Worm (Caenorhabditis elegans): ENCODE data around the gene toe-2.

Gene toe-2

DNA sequence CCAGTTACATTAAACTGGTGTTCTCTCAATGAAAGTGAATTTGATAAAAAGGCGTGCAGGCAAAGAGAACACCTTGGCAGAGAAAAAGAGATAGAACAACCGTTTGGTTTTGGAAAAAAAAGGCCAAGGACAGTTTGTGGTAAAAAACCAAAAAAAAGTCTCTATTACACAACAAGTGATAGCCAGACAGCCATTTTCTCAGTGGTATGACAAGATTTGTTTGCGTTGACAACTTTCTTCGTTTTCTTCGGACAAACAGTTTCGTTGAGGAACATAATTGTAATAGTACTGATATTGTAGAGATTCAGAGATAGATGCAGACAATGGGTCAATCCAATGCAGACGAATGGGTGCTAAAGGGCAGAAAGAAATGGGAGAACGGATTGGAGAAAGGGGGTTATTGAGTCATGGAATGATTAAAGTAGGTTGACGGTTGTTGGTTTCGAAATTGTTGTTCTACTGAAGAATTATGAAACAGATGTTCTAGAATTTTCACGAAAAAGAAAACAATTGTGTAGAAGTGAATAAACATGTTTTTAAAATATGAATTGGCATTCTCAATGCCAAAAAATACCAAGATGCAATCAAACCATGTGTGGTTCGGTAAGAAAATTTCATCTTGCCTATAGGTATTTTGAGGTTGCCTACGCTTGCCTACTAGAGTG lies 41.1 kb upstream of the toe-2 start:
- no peak for TF ChIP-seq tbx-2 (tag; optimal IDR thresholded peaks at IDR 0.05)
- no peak for TF ChIP-seq lin-35 (GFP tag; optimal IDR thresholded peaks at IDR 0.05)
- no peak for TF ChIP-seq mef-2 (tag; optimal IDR thresholded peaks at IDR 0.05)
- TF ChIP-seq blmp-1 (tag; optimal IDR thresholded peaks at IDR 0.05), result peak; percentile 65
- peak in 1 of 6 experiments; percentile 6 for TF ChIP-seq elt-3 (tag; optimal IDR thresholded peaks at IDR 0.05)
- TF ChIP-seq egl-13 (tag; optimal IDR thresholded peaks at IDR 0.05), result no peak
- TF ChIP-seq fos-1 (tag; optimal IDR thresholded peaks at IDR 0.05), result no peak
- no peak for TF ChIP-seq ceh-63 (GFP tag; optimal IDR thresholded peaks at IDR 0.05)
- no peak for TF ChIP-seq tlp-1 (tag; optimal IDR thresholded peaks at IDR 0.05)
- no peak for TF ChIP-seq hlh-17 (GFP tag; optimal IDR thresholded peaks at IDR 0.05; ENCODE audit: borderline replicate concordance)
- no peak for TF ChIP-seq ztf-4 (tag; optimal IDR thresholded peaks at IDR 0.05)
- TF ChIP-seq zip-4 (GFP tag; optimal IDR thresholded peaks at IDR 0.05), result no peak
- no peak for TF ChIP-seq aha-1 (tag; optimal IDR thresholded peaks at IDR 0.05)
- TF ChIP-seq nhr-76 (tag; optimal IDR thresholded peaks at IDR 0.05), result no peak
- no peak for TF ChIP-seq unc-98 (GFP tag; IDR thresholded peaks at IDR 0.05)
- peak; percentile 51 for TF ChIP-seq ama-1 (optimal IDR thresholded peaks at IDR 0.05)
- TF ChIP-seq lir-3 (tag; optimal IDR thresholded peaks at IDR 0.05; ENCODE audit: poor library complexity), result no peak
- peak; percentile 65 for TF ChIP-seq lin-14 (GFP tag; optimal IDR thresholded peaks at IDR 0.05)
- peak; percentile 0 for TF ChIP-seq skn-1 (tag; optimal IDR thresholded peaks at IDR 0.05)
- TF ChIP-seq nhr-85 (tag), result peak; percentile 57
- no peak for TF ChIP-seq aly-2 (tag; optimal IDR thresholded peaks at IDR 0.05)
- TF ChIP-seq elt-2 (tag; optimal IDR thresholded peaks at IDR 0.05), result no peak
- no peak for TF ChIP-seq xbp-1 (tag; optimal IDR thresholded peaks at IDR 0.05)
- no peak for TF ChIP-seq ceh-82 (tag; optimal IDR thresholded peaks at IDR 0.05)
- TF ChIP-seq isw-1 (GFP tag; IDR thresholded peaks at IDR 0.05), result no peak
- TF ChIP-seq ces-1 (GFP tag; optimal IDR thresholded peaks at IDR 0.05), result no peak

DNA sequence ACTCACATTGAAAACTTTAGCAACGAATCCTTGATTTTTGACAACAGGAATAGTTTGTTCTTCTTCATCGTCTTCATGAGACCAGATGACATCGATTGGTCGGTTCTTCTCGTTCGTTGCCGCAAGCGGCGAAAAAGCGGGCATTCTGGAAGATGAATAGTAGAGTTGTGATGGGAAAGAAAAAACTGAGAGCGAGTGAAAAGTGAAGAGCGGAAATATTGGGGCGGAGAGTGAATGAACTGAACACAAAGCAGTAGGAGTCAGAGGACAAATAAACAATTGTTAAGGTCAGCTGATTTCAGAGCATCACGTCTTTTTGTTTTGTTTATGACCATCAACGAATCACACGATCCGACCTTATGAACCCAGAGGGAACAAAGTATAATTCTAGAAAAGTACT lies 40.1 kb upstream of the toe-2 start, which contains the start of gene F18C5.10:
TSS of gene F18C5.10 (minus strand) at position 145 of the 400 bp plus-strand sequence.
- TF ChIP-seq rnt-1 (tag; optimal IDR thresholded peaks at IDR 0.05), result peak; percentile 16
- no peak for TF ChIP-seq lin-15B (tag; optimal IDR thresholded peaks at IDR 0.05)
- no peak for TF ChIP-seq hlh-17 (GFP tag; optimal IDR thresholded peaks at IDR 0.05; ENCODE audit: borderline replicate concordance)
- TF ChIP-seq sup-37 (GFP tag; optimal IDR thresholded peaks at IDR 0.05), result no peak
- peak; percentile 14 for TF ChIP-seq ama-1 (optimal IDR thresholded peaks at IDR 0.05)
- TF ChIP-seq nhr-28 (tag; optimal IDR thresholded peaks at IDR 0.05), result no peak
- peak; percentile 36 for TF ChIP-seq nhr-19 (GFP tag; conservative IDR thresholded peaks at IDR 0.05)
- TF ChIP-seq nhr-20 (tag; optimal IDR thresholded peaks at IDR 0.05), result no peak
- TF ChIP-seq ztf-11 (tag; optimal IDR thresholded peaks at IDR 0.05), result no peak
- TF ChIP-seq ets-5 (GFP tag; IDR thresholded peaks at IDR 0.05), result no peak
- TF ChIP-seq ceh-90 (tag; optimal IDR thresholded peaks at IDR 0.05), result no peak
- peak in 1 of 2 experiments; percentile 26 for TF ChIP-seq lsy-2 (tag; optimal IDR thresholded peaks at IDR 0.05)
- peak; percentile 20 for TF ChIP-seq C16A3.4 (tag; optimal IDR thresholded peaks at IDR 0.05)
- TF ChIP-seq lin-35 (GFP tag; optimal IDR thresholded peaks at IDR 0.05), result peak in 1 of 2 experiments; percentile 44
- TF ChIP-seq nhr-84 (tag; optimal IDR thresholded peaks at IDR 0.05), result no peak
- TF ChIP-seq sox-4 (tag; optimal IDR thresholded peaks at IDR 0.05), result no peak
- peak; percentile 11 for TF ChIP-seq snu-23 (GFP tag; optimal IDR thresholded peaks at IDR 0.05)
- TF ChIP-seq lin-13 (GFP tag; optimal IDR thresholded peaks at IDR 0.05), result no peak
- peak in 1 of 2 experiments; percentile 1 for TF ChIP-seq mdl-1 (tag; optimal IDR thresholded peaks at IDR 0.05)
